Worm (Caenorhabditis elegans): ENCODE measurements around the gene F53F4.7.
A peak's percentile ranks its signal among the peaks of the same experiment; 100 is the strongest.

DNA sequence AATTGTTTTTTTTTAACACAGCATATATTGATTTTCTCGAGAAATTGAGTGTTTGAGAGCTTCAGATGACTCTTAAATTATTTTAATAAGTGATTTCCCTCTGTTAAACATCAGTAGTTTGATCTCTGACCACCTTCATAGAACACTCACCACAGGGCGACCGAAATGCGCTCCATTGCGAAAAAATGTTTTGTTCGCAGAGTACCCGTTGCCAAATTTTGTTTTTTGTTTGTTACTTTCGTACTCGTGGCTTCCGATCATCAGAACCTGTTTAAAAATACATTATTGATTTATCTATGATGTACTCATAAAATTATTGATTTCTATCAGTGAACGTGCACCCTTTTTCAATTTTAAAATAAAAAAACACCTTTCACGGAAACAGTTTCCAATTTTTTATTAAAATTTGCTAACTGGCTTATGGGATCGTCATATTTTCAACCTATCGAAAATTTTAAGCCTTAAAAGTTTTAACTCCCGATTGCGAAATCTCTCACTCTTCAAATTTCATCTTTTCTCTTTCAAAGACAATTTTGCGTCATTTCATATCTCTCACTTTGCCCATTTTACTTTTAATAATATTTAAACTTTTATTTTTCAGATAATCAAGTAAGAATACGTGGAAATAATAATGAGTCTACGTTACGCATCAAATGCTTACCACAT lies 47.0 kb upstream of the F53F4.7 start, which contains the start of gene letm-1:
- no peak for TF ChIP-seq unc-62 (GFP tag; optimal IDR thresholded peaks at IDR 0.05)
- no peak for TF ChIP-seq nhr-11 (tag; optimal IDR thresholded peaks at IDR 0.05)
- peak; percentile 22 for TF ChIP-seq snpc-4 (tag; optimal IDR thresholded peaks at IDR 0.05)
- TF ChIP-seq fos-1 (tag; optimal IDR thresholded peaks at IDR 0.05) = no peak
- TF ChIP-seq lin-15B (tag; optimal IDR thresholded peaks at IDR 0.05) = no peak
- no peak for TF ChIP-seq nhr-25 (tag; optimal IDR thresholded peaks at IDR 0.05)
- TF ChIP-seq ceh-28 (tag; optimal IDR thresholded peaks at IDR 0.05) = peak; percentile 16
- no peak for TF ChIP-seq ztf-11 (tag; optimal IDR thresholded peaks at IDR 0.05)
- no peak for TF ChIP-seq nhr-76 (tag; optimal IDR thresholded peaks at IDR 0.05)
- no peak for TF ChIP-seq fkh-10 (GFP tag; optimal IDR thresholded peaks at IDR 0.05)
- no peak for TF ChIP-seq nhr-28 (tag; optimal IDR thresholded peaks at IDR 0.05)

All from whole organism, L3 larva.